Worm (Caenorhabditis elegans) whole organism, mixed stage, embryonic: Measurements from ENCODE around the gene ZK84.5.

Source experiments
- M03D4.4 ChIP-seq: sonication (generic microtip); optimal IDR thresholded peaks from 2 replicates; lab custom pipeline; 2017; ENCODE audit warnings: mild to moderate bottlenecking, missing genetic modification characterization, missing compliant biosample characterization
- bed-3 ChIP-seq: fragments of 200-800 bp; sonication (Bioruptor generic); optimal IDR thresholded peaks from 3 replicates; lab custom pipeline; 2018; ENCODE audit warnings: mild to moderate bottlenecking, missing genetic modification characterization, moderate library complexity, missing compliant biosample characterization
- blmp-1 ChIP-seq: fragments of 150-350 bp; optimal IDR thresholded peaks from 2 replicates; lab custom pipeline; 2014; ENCODE audit warnings: missing biosample characterization, missing genetic modification characterization
- ceh-39 ChIP-seq: fragments of 150-350 bp; optimal IDR thresholded peaks from 2 replicates; lab custom pipeline; 2014; ENCODE audit warnings: missing biosample characterization, missing genetic modification characterization
- ceh-43 ChIP-seq: fragments of 200-800 bp; sonication (Bioruptor generic); optimal IDR thresholded peaks from 2 replicates; lab custom pipeline; 2018; ENCODE audit warnings: mild to moderate bottlenecking, missing genetic modification characterization, moderate library complexity, missing compliant biosample characterization
- ces-1 ChIP-seq: fragments of 150-350 bp; optimal IDR thresholded peaks from 2 replicates; lab custom pipeline; 2014; ENCODE audit warnings: missing biosample characterization, missing genetic modification reagents, missing genetic modification characterization
- cnd-1 ChIP-seq: fragments of 200-800 bp; sonication (Bioruptor generic); optimal IDR thresholded peaks from 2 replicates; lab custom pipeline; 2018; ENCODE audit warnings: mild to moderate bottlenecking, missing genetic modification characterization, missing compliant biosample characterization
- drap-1 ChIP-seq: fragments of 200-800 bp; sonication (Bioruptor generic); optimal IDR thresholded peaks from 3 replicates; lab custom pipeline; 2018; ENCODE audit warnings: mild to moderate bottlenecking, missing genetic modification characterization, missing compliant biosample characterization
- elt-1 ChIP-seq: sonication (generic microtip); optimal IDR thresholded peaks from 2 replicates; lab custom pipeline; 2017; ENCODE audit warnings: missing genetic modification characterization, mild to moderate bottlenecking, missing compliant biosample characterization, antibody characterized with exemption, moderate library complexity, borderline replicate concordance; ENCODE audit not compliant: insufficient read depth
- ham-2 ChIP-seq: fragments of 200-800 bp; sonication (Bioruptor generic); optimal IDR thresholded peaks from 2 replicates; lab custom pipeline; 2018; ENCODE audit warnings: mild to moderate bottlenecking, missing genetic modification characterization, missing compliant biosample characterization
- hlh-1 ChIP-seq: fragments of 150-350 bp; optimal IDR thresholded peaks from 2 replicates; lab custom pipeline; 2014; ENCODE audit warnings: missing biosample characterization, missing genetic modification reagents, missing genetic modification characterization
- lin-13 ChIP-seq: fragments of 150-350 bp; optimal IDR thresholded peaks from 2 replicates; lab custom pipeline; 2014; ENCODE audit warnings: missing biosample characterization, missing genetic modification characterization
- lin-32 ChIP-seq: fragments of 200-800 bp; sonication (Bioruptor generic); optimal IDR thresholded peaks from 2 replicates; lab custom pipeline; 2018; ENCODE audit warnings: mild to moderate bottlenecking, missing genetic modification characterization, missing compliant biosample characterization
- lsy-2 ChIP-seq: fragments of 150-350 bp; optimal IDR thresholded peaks from 2 replicates; lab custom pipeline; 2014; ENCODE audit warnings: missing biosample characterization, missing genetic modification characterization
- mab-5 ChIP-seq: fragments of 150-350 bp; optimal IDR thresholded peaks from 2 replicates; lab custom pipeline; 2014; ENCODE audit warnings: missing biosample characterization, missing genetic modification characterization
- mep-1 ChIP-seq: fragments of 150-350 bp; optimal IDR thresholded peaks from 2 replicates; lab custom pipeline; 2017; ENCODE audit warnings: missing biosample characterization, missing genetic modification reagents, missing genetic modification characterization, inconsistent platforms
- nhr-12 ChIP-seq: fragments of 150-350 bp; optimal IDR thresholded peaks from 2 replicates; lab custom pipeline; 2014; ENCODE audit warnings: missing biosample characterization, missing genetic modification characterization
- nhr-2 ChIP-seq: fragments of 150-350 bp; optimal IDR thresholded peaks from 2 replicates; lab custom pipeline; 2014; ENCODE audit warnings: missing biosample characterization, missing genetic modification characterization
- nhr-237 ChIP-seq: fragments of 150-350 bp; optimal IDR thresholded peaks from 2 replicates; lab custom pipeline; 2014; ENCODE audit warnings: missing biosample characterization, missing genetic modification characterization
- pha-4 ChIP-seq: fragments of 150-350 bp; optimal IDR thresholded peaks from 2 replicates; lab custom pipeline; 2018; ENCODE audit warnings: missing biosample characterization, missing genetic modification reagents, missing genetic modification characterization
- sem-2 ChIP-seq: fragments of 200-800 bp; sonication (Bioruptor generic); optimal IDR thresholded peaks from 2 replicates; lab custom pipeline; 2018; ENCODE audit warnings: mild to moderate bottlenecking, missing genetic modification characterization, missing compliant biosample characterization
- sptf-1 ChIP-seq: sonication (generic microtip); optimal IDR thresholded peaks from 2 replicates; lab custom pipeline; 2017; ENCODE audit warnings: mild to moderate bottlenecking, missing genetic modification characterization, moderate library complexity, missing compliant biosample characterization
- tbx-8 ChIP-seq: fragments of 200-800 bp; sonication (Bioruptor generic); optimal IDR thresholded peaks from 2 replicates; lab custom pipeline; 2018; ENCODE audit warnings: mild to moderate bottlenecking, missing genetic modification characterization, moderate library complexity, missing compliant biosample characterization
- unc-120 ChIP-seq: sonication (generic microtip); optimal IDR thresholded peaks from 2 replicates; lab custom pipeline; 2017; ENCODE audit warnings: missing genetic modification characterization, missing compliant biosample characterization; ENCODE audit not compliant: poor library complexity, severe bottlenecking
- unc-39 ChIP-seq: fragments of 150-350 bp; optimal IDR thresholded peaks from 2 replicates; lab custom pipeline; 2014; ENCODE audit warnings: missing biosample characterization, missing genetic modification characterization
- unc-62 ChIP-seq: fragments of 150-350 bp; optimal IDR thresholded peaks from 2 replicates; lab custom pipeline; 2014; ENCODE audit warnings: missing biosample characterization, missing genetic modification reagents, missing genetic modification characterization
- zip-8 ChIP-seq: fragments of 150-350 bp; optimal IDR thresholded peaks from 2 replicates; lab custom pipeline; 2014; ENCODE audit warnings: missing biosample characterization, missing genetic modification characterization
- ztf-11 ChIP-seq: fragments of 150-350 bp; optimal IDR thresholded peaks from 2 replicates; lab custom pipeline; 2014; ENCODE audit warnings: missing biosample characterization, missing genetic modification characterization

Gene ZK84.5

DNA sequence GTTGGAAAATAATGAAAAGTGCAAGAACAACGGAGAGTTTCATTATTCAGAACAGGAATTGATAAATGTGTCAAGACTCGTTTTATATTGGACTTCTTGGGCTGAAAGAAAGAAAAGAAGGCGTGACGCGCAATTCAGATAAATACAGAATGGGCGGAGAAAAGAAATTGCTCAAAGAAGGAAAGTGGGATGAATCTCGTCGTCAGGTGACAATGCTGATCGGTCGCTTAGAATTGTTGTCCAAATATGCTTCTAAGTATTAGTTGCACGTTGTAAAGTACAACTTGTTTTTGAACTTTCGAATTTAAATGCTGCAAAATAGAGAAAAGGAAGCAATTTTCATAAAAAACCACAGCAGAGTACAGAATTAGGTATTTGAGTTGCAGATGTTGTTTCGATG lies 25.6 kb downstream of the ZK84.5 start, which contains the start of gene ins-3:
ins-3 (minus strand) TSS at position 101 of the 400 bp plus-strand sequence.
- TF ChIP-seq mep-1 (tag; lab: Kevin White, UChicago) (no peak), tbx-8 (no peak), drap-1 (GFP tag; lab: Kevin White, UChicago) (no peak), pha-4 (tag; lab: Kevin White, UChicago) (no peak), nhr-12 (tag; lab: Kevin White, UChicago) (no peak)

ce11 chrII:5988224-5988623 lies 28.1 kb downstream of the ZK84.5 start, which contains the start of gene ins-2:
Gene ins-2 (plus strand): TSS chrII:5988524.
- TF ChIP-seq lin-32 (GFP tag; lab: Kevin White, UChicago), result peak; percentile 46
- TF ChIP-seq unc-120 (tag; lab: Kevin White, UChicago), result no peak
- TF ChIP-seq ztf-11 (tag; lab: Kevin White, UChicago), result no peak
- no peak for TF ChIP-seq blmp-1 (tag; lab: Kevin White, UChicago)
- TF ChIP-seq zip-8 (tag; lab: Kevin White, UChicago), result peak; percentile 51
- no peak for TF ChIP-seq pha-4 (tag; lab: Kevin White, UChicago)
- TF ChIP-seq nhr-237 (tag; lab: Kevin White, UChicago), result no peak
- no peak for TF ChIP-seq elt-1 (tag; lab: Kevin White, UChicago)

DNA sequence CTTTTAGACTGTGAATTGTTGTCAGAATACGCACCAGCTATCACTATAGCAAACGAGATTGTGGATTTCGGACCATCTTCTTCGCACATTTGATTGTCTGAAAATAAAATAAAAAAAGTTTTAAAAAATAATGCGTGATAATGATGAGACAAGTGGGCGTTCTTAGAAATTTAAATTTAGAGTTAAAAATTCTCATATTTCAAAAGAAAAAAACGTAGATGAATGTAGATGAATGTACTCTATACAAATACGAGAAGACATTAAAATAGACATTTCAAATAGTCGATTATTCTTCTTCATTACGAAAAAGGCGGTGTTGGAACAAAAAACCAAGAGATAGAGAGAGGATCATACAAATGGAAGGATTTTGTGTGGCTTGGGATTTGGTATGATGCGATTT lies 41.4 kb downstream of the ZK84.5 start, which contains the start of gene B0034.5:
B0034.5 (minus strand) TSS at position 101 of the 400 bp plus-strand sequence.
- no peak for TF ChIP-seq sem-2 (GFP tag; lab: Kevin White, UChicago)
- TF ChIP-seq sptf-1 (tag; lab: Kevin White, UChicago), result no peak
- TF ChIP-seq ceh-39 (tag; lab: Kevin White, UChicago), result no peak
- TF ChIP-seq unc-39 (tag; lab: Kevin White, UChicago), result no peak
- TF ChIP-seq cnd-1 (tag; lab: Kevin White, UChicago), result no peak
- TF ChIP-seq bed-3 (GFP tag; lab: Kevin White, UChicago), result no peak
- TF ChIP-seq ztf-11 (tag; lab: Kevin White, UChicago), result no peak
- no peak for TF ChIP-seq M03D4.4 (tag; lab: Kevin White, UChicago)
- no peak for TF ChIP-seq lin-13 (tag; lab: Kevin White, UChicago)
- no peak for TF ChIP-seq mep-1 (tag; lab: Kevin White, UChicago)
- no peak for TF ChIP-seq lsy-2
- no peak for TF ChIP-seq elt-1 (tag; lab: Kevin White, UChicago)
- no peak for TF ChIP-seq lin-32 (GFP tag; lab: Kevin White, UChicago)
- TF ChIP-seq ham-2 (GFP tag; lab: Kevin White, UChicago), result no peak
- no peak for TF ChIP-seq ceh-43 (GFP tag; lab: Kevin White, UChicago)
- no peak for TF ChIP-seq hlh-1
- no peak for TF ChIP-seq nhr-2 (tag; lab: Kevin White, UChicago)

ce11 chrII:5969303-5969702 lies 47.0 kb downstream of the ZK84.5 start, which contains the start of gene B0034.4:
Gene B0034.4 (minus strand): TSS chrII:5969531.
- TF ChIP-seq nhr-237 (tag; lab: Kevin White, UChicago) (no peak), unc-39 (tag; lab: Kevin White, UChicago) (no peak), ces-1 (GFP tag; lab: Kevin White, UChicago) (no peak), unc-120 (tag; lab: Kevin White, UChicago) (no peak), mep-1 (tag; lab: Kevin White, UChicago) (no peak), ztf-11 (tag; lab: Kevin White, UChicago) (no peak), mab-5 (tag; lab: Kevin White, UChicago) (no peak), unc-62 (no peak), tbx-8 (no peak)

- TF ChIP-seq mep-1 (tag; lab: Kevin White, UChicago) (no peak), hlh-1 (no peak), drap-1 (GFP tag; lab: Kevin White, UChicago) (no peak), lin-13 (tag; lab: Kevin White, UChicago) (no peak), elt-1 (tag; lab: Kevin White, UChicago) (no peak), sptf-1 (tag; lab: Kevin White, UChicago) (no peak), mab-5 (tag; lab: Kevin White, UChicago) (no peak), M03D4.4 (tag; lab: Kevin White, UChicago) (no peak)
- TF ChIP-seq, all 35 proteins: peak for 0
Observed at ce11 chrII:5968037-5968436, 48.3 kb downstream of the ZK84.5 start, which contains the start of gene B0034.1. Gene B0034.1 (plus strand): TSS chrII:5968337.
